Fruit fly (Drosophila melanogaster): ENCODE results near the gene CG46310.

The CG46310 gene

dm6 chr3R:23179336-23179735 is 5.7 kb downstream of the CG46310 start:
- no peak for TF ChIP-seq CG6792 (GFP tag; optimal IDR thresholded peaks at IDR 0.05)
- TF ChIP-seq fkh (GFP tag; optimal IDR thresholded peaks at IDR 0.05): peak; percentile 21
- TF ChIP-seq Eip78C (GFP tag): peak; percentile 25
- TF ChIP-seq lz (GFP tag; optimal IDR thresholded peaks at IDR 0.05): no peak

dm6 chr3R:23180980-23181630 is 7.4 kb downstream of the CG46310 start:
- TF ChIP-seq CG6792 (GFP tag; optimal IDR thresholded peaks at IDR 0.05): no peak
- no peak for TF ChIP-seq Eip75B (GFP tag; optimal IDR thresholded peaks at IDR 0.05)
- peak; percentile 89 for TF ChIP-seq svp (GFP tag)

- TF ChIP-seq Lpt (GFP tag; optimal IDR thresholded peaks at IDR 0.05): no peak
- peak; percentile 43 for TF ChIP-seq Eip78C (GFP tag)
- TF ChIP-seq dac (GFP tag; optimal IDR thresholded peaks at IDR 0.05): no peak
Measured at dm6 chr3R:23181714-23182337, 8.2 kb downstream of the CG46310 start.

DNA sequence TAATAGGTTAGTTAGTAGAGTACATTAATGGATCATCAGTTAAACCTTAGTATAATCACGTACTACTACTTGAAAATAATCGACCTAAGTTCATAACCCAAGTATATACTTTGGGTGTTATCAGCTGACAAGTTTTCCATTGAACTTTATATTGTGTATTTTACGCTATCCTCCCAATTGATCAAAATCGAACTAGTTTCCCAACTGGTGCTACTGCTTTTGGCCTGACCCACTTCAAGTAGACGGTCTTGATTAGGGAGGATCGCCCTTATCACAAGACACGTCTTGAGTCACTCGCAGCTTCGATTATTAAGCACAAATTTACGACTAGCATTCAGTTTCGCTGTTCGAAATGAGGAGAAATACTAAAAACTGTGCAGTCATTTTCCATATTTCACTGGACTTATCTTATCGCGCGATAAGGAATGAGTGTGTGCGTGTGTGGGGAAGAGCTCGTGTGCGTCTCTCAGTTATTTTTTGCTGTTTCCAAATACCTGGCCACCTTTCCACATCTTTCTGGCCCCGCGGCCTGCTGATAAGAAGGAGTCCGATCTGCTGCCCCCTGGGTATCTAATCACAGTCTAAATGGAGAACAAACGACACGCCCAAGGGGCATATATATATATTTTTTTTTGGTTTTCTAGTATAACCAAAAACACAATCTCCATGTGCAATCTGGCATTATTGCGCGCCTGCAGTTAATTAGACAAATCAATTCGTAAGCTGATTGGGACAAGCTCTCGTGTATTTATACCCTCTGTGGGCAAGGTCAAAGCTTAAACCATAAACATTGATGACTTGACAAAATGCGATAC is 15.7 kb downstream of the CG46310 start:
- TF ChIP-seq svp (GFP tag) (peak; percentile 99), Lpt (GFP tag; optimal IDR thresholded peaks at IDR 0.05) (no peak)

- TF ChIP-seq esn (GFP tag; optimal IDR thresholded peaks at IDR 0.05): peak; percentile 93
- peak; percentile 71 for TF ChIP-seq spab (GFP tag; optimal IDR thresholded peaks at IDR 0.05)
- peak; percentile 79 for TF ChIP-seq CG1621 (tag; optimal IDR thresholded peaks at IDR 0.05)
- peak; percentile 83 for TF ChIP-seq CG11762 (GFP tag; optimal IDR thresholded peaks at IDR 0.05; ENCODE audit: insufficient read depth)
- peak; percentile 63 for TF ChIP-seq Gug (GFP tag; IDR thresholded peaks at IDR 0.05)
- TF ChIP-seq CG8632 (GFP tag; optimal IDR thresholded peaks at IDR 0.05): peak; percentile 89
- peak; percentile 50 for TF ChIP-seq Eip93F (GFP tag; optimal IDR thresholded peaks at IDR 0.05)
- peak; percentile 64; the same call in 1 of the 2 replicates for TF ChIP-seq CG11294 (GFP tag; IDR thresholded peaks at IDR 0.05)
- TF ChIP-seq Eip78C (GFP tag): peak; percentile 97
- peak; percentile 18 for TF ChIP-seq fkh (GFP tag; optimal IDR thresholded peaks at IDR 0.05)
- peak; percentile 91 for TF ChIP-seq Sox14 (GFP tag; optimal IDR thresholded peaks at IDR 0.05)
- no peak for TF ChIP-seq Smox (GFP tag; optimal IDR thresholded peaks at IDR 0.05)
- TF ChIP-seq CG8119 (GFP tag; IDR thresholded peaks at IDR 0.05): peak; percentile 62
- peak; percentile 83 for TF ChIP-seq vri (GFP tag; optimal IDR thresholded peaks at IDR 0.05)
- peak; percentile 78 for TF ChIP-seq net (GFP tag; optimal IDR thresholded peaks at IDR 0.05)
- TF ChIP-seq Hr38 (GFP tag; optimal IDR thresholded peaks at IDR 0.05): no peak
- peak; percentile 76 for TF ChIP-seq CG3032 (tag; optimal IDR thresholded peaks at IDR 0.05)
- TF ChIP-seq Hr39 (GFP tag; optimal IDR thresholded peaks at IDR 0.05): peak; percentile 93
- TF ChIP-seq cyc (GFP tag; optimal IDR thresholded peaks at IDR 0.05): peak; percentile 87
- peak; percentile 30 for TF ChIP-seq CG16779 (tag; optimal IDR thresholded peaks at IDR 0.05)
- peak; percentile 88 for TF ChIP-seq OdsH (GFP tag; optimal IDR thresholded peaks at IDR 0.05)
- peak; percentile 97 for TF ChIP-seq svp (GFP tag)
- TF ChIP-seq CG10631 (GFP tag; optimal IDR thresholded peaks at IDR 0.05): peak; percentile 79
- TF ChIP-seq acj6 (GFP tag; optimal IDR thresholded peaks at IDR 0.05): peak; percentile 89
- peak; percentile 93 for TF ChIP-seq Met (GFP tag; optimal IDR thresholded peaks at IDR 0.05)
- TF ChIP-seq lz (GFP tag; optimal IDR thresholded peaks at IDR 0.05): peak; percentile 89
- TF ChIP-seq Ets21C (GFP tag; optimal IDR thresholded peaks at IDR 0.05): peak; percentile 83
- TF ChIP-seq CG6163 (GFP tag; IDR thresholded peaks at IDR 0.05): peak; percentile 89
- TF ChIP-seq CG10669 (GFP tag; optimal IDR thresholded peaks at IDR 0.05): peak; percentile 81
- peak; percentile 86 for TF ChIP-seq eg (GFP tag; IDR thresholded peaks at IDR 0.05)
- peak; percentile 87 for TF ChIP-seq Ets96B (tag; optimal IDR thresholded peaks at IDR 0.05)
- peak; percentile 82 for TF ChIP-seq CG11902 (GFP tag; optimal IDR thresholded peaks at IDR 0.05)
- TF ChIP-seq CG6808 (GFP tag; optimal IDR thresholded peaks at IDR 0.05): peak; percentile 73
- peak; percentile 91 for TF ChIP-seq pdm3 (GFP tag; optimal IDR thresholded peaks at IDR 0.05)
Measured at dm6 chr3R:23189958-23190900, 16.6 kb downstream of the CG46310 start.
